Worm (Caenorhabditis elegans) whole organism, young adult: ENCODE results near the gene F10C5.3.
A peak's percentile ranks its signal among the peaks of the same experiment; 100 is the strongest.

ENCODE experiments used
- B0019.2 ChIP-seq: fragments of 200-800 bp; sonication (Bioruptor generic); conservative IDR thresholded peaks from 2 replicates; pipeline ENCODE4 v1.3.6; 2022; ENCODE audit warnings: missing genetic modification reagents, missing genetic modification characterization, missing compliant biosample characterization
- B0261.1 ChIP-seq: sonication (generic microtip); optimal IDR thresholded peaks from 2 replicates; lab custom pipeline; 2016; ENCODE audit warnings: mild to moderate bottlenecking, missing genetic modification characterization, moderate library complexity, missing compliant biosample characterization
- F10E7.11 ChIP-seq: sonication (generic microtip); optimal IDR thresholded peaks from 2 replicates; lab custom pipeline; 2017; ENCODE audit warnings: mild to moderate bottlenecking, missing genetic modification characterization, moderate library complexity, missing compliant biosample characterization
- F57A8.1 ChIP-seq: fragments of 200-800 bp; sonication (Bioruptor generic); optimal IDR thresholded peaks from 2 replicates; lab custom pipeline; 2018; ENCODE audit warnings: mild to moderate bottlenecking, missing genetic modification characterization, moderate library complexity, missing compliant biosample characterization
- K12H6.12 ChIP-seq: fragments of 200-800 bp; sonication (Bioruptor generic); optimal IDR thresholded peaks from 2 replicates; lab custom pipeline; 2018; ENCODE audit warnings: mild to moderate bottlenecking, missing genetic modification characterization, missing compliant biosample characterization
- Y56A3A.18 ChIP-seq: fragments of 200-800 bp; sonication (Bioruptor generic); IDR thresholded peaks from 2 replicates; pipeline ENCODE4 v1.3.6; 2022; ENCODE audit warnings: missing genetic modification reagents, missing genetic modification characterization, missing compliant biosample characterization
- Y67H2A.10 ChIP-seq: fragments of 200-800 bp; sonication (Bioruptor generic); conservative IDR thresholded peaks from 2 replicates; pipeline ENCODE4 v1.3.6; 2022; ENCODE audit warnings: missing genetic modification reagents, missing genetic modification characterization, missing compliant biosample characterization
- Y95B8A.8 ChIP-seq: fragments of 200-800 bp; sonication (Bioruptor generic); IDR thresholded peaks from 2 replicates; pipeline ENCODE4 v1.3.6; 2022; ENCODE audit warnings: missing genetic modification reagents, missing genetic modification characterization, missing compliant biosample characterization
- cebp-1 ChIP-seq, 2 experiments: fragments of 200-800 bp in 1 of 2; sonication (Bioruptor generic) in 1 of 2; sonication (generic microtip) in 1 of 2; IDR thresholded peaks in 1 of 2; optimal IDR thresholded peaks in 1 of 2; 2 replicates each; pipeline versions ENCODE4 v1.3.6 to Lab custom; 2017 to 2022; ENCODE audit warnings: missing compliant biosample characterization in 2 of 2, missing genetic modification characterization in 2 of 2, mild to moderate bottlenecking in 1 of 2, missing genetic modification reagents in 1 of 2, moderate library complexity in 1 of 2
- ceh-58 ChIP-seq: fragments of 200-800 bp; sonication (Bioruptor generic); IDR thresholded peaks from 2 replicates; pipeline ENCODE4 v1.3.6; 2022; ENCODE audit warnings: missing genetic modification characterization, missing compliant biosample characterization
- dox-1 ChIP-seq: fragments of 200-800 bp; sonication (Bioruptor generic); IDR thresholded peaks from 2 replicates; pipeline ENCODE4 v1.3.6; 2022; ENCODE audit warnings: missing genetic modification reagents, missing genetic modification characterization, missing compliant biosample characterization
- dpff-1 ChIP-seq: sonication (generic microtip); optimal IDR thresholded peaks from 2 replicates; lab custom pipeline; 2017; ENCODE audit warnings: mild to moderate bottlenecking, missing genetic modification characterization, missing compliant biosample characterization
- efl-1 ChIP-seq: fragments of 150-350 bp; optimal IDR thresholded peaks from 2 replicates; lab custom pipeline; 2014; ENCODE audit warnings: missing biosample characterization, missing genetic modification reagents, missing genetic modification characterization
- hlh-12 ChIP-seq: sonication (generic microtip); optimal IDR thresholded peaks from 2 replicates; lab custom pipeline; 2016; ENCODE audit warnings: missing genetic modification characterization, missing compliant biosample characterization
- hlh-26 ChIP-seq: fragments of 200-800 bp; sonication (Bioruptor generic); conservative IDR thresholded peaks from 2 replicates; pipeline ENCODE4 v1.3.6; 2022; ENCODE audit warnings: missing genetic modification reagents, missing genetic modification characterization, missing compliant biosample characterization
- hrde-1 ChIP-seq: sonication (generic microtip); optimal IDR thresholded peaks from 2 replicates; lab custom pipeline; 2016; ENCODE audit warnings: missing genetic modification characterization, mild to moderate bottlenecking, missing compliant biosample characterization, moderate library complexity, missing genotype, missing genetic modification reagents, borderline replicate concordance
- let-607 ChIP-seq, 2 experiments: fragments of 200-800 bp in 1 of 2; sonication (Bioruptor generic) in 1 of 2; sonication (generic microtip) in 1 of 2; optimal IDR thresholded peaks; 2 replicates each; lab custom pipeline; 2016 to 2018; ENCODE audit warnings: mild to moderate bottlenecking in 2 of 2, missing compliant biosample characterization in 2 of 2, missing genetic modification characterization in 2 of 2, moderate library complexity in 2 of 2, missing genotype in 1 of 2
- lin-54 ChIP-seq: fragments of 200-800 bp; sonication (Bioruptor generic); optimal IDR thresholded peaks from 2 replicates; lab custom pipeline; 2018; ENCODE audit warnings: mild to moderate bottlenecking, missing genetic modification characterization, missing compliant biosample characterization
- lir-1 ChIP-seq: fragments of 200-800 bp; sonication (Bioruptor generic); conservative IDR thresholded peaks from 2 replicates; pipeline ENCODE4 v1.3.6; 2022; ENCODE audit warnings: missing genetic modification reagents, missing genetic modification characterization, missing compliant biosample characterization
- lsy-27 ChIP-seq: sonication (generic microtip); optimal IDR thresholded peaks from 2 replicates; lab custom pipeline; 2017; ENCODE audit warnings: missing genetic modification characterization, mild to moderate bottlenecking, missing compliant biosample characterization, antibody characterized with exemption, missing genotype, borderline replicate concordance; ENCODE audit not compliant: insufficient read depth
- madf-3 ChIP-seq: fragments of 200-800 bp; sonication (Bioruptor generic); IDR thresholded peaks from 2 replicates; pipeline ENCODE4 v1.3.6; 2022; ENCODE audit warnings: missing genetic modification reagents, missing genetic modification characterization, missing compliant biosample characterization
- madf-6 ChIP-seq: fragments of 200-800 bp; sonication (Bioruptor generic); IDR thresholded peaks from 2 replicates; pipeline ENCODE4 v1.3.6; 2022; ENCODE audit warnings: missing genetic modification reagents, missing genetic modification characterization, missing compliant biosample characterization
- nfya-1 ChIP-seq: sonication (generic microtip); optimal IDR thresholded peaks from 2 replicates; lab custom pipeline; 2017; ENCODE audit warnings: antibody characterized with exemption, missing compliant biosample characterization, missing genetic modification characterization, borderline replicate concordance; ENCODE audit not compliant: insufficient read depth
- nfya-2 ChIP-seq: fragments of 200-800 bp; sonication (Bioruptor generic); IDR thresholded peaks from 2 replicates; pipeline ENCODE4 v1.3.6; 2022; ENCODE audit warnings: missing genetic modification reagents, missing genetic modification characterization, missing compliant biosample characterization
- pbrm-1 ChIP-seq: fragments of 200-800 bp; sonication (Bioruptor generic); IDR thresholded peaks from 2 replicates; pipeline ENCODE4 v1.3.6; 2022; ENCODE audit warnings: missing genetic modification reagents, missing genetic modification characterization, missing compliant biosample characterization
- pha-4 ChIP-seq: fragments of 150-350 bp; sonication (generic microtip); optimal IDR thresholded peaks from 2 replicates; lab custom pipeline; 2014; ENCODE audit warnings: missing biosample characterization, missing genetic modification reagents, missing genetic modification characterization
- snpc-1.1 ChIP-seq: sonication (generic microtip); optimal IDR thresholded peaks from 2 replicates; lab custom pipeline; 2017; ENCODE audit warnings: missing genetic modification characterization, mild to moderate bottlenecking, missing compliant biosample characterization, antibody characterized with exemption, moderate library complexity, missing genotype, missing genetic modification reagents; ENCODE audit not compliant: insufficient read depth
- snpc-3.4 ChIP-seq: sonication (generic microtip); optimal IDR thresholded peaks from 2 replicates; lab custom pipeline; 2017; ENCODE audit warnings: missing genetic modification characterization, mild to moderate bottlenecking, missing compliant biosample characterization, antibody characterized with exemption, moderate library complexity, missing genotype, missing genetic modification reagents
- tbp1 ChIP-seq: fragments of 200-800 bp; sonication (Bioruptor generic); optimal IDR thresholded peaks from 2 replicates; lab custom pipeline; 2018; ENCODE audit warnings: mild to moderate bottlenecking, missing genetic modification characterization, missing compliant biosample characterization
- tbx-9 ChIP-seq: sonication (generic microtip); optimal IDR thresholded peaks from 2 replicates; lab custom pipeline; 2016; ENCODE audit warnings: borderline replicate concordance, missing genetic modification characterization, inconsistent platforms, missing compliant biosample characterization
- tlf-1 ChIP-seq: fragments of 200-800 bp; sonication (Bioruptor generic); optimal IDR thresholded peaks from 2 replicates; lab custom pipeline; 2018; ENCODE audit warnings: mild to moderate bottlenecking, missing genetic modification characterization, missing compliant biosample characterization
- unc-130 ChIP-seq: sonication (generic microtip); optimal IDR thresholded peaks from 2 replicates; lab custom pipeline; 2016; ENCODE audit warnings: missing genetic modification reagents, missing genetic modification characterization, missing compliant biosample characterization
- zfh-2 ChIP-seq: fragments of 200-800 bp; sonication (Bioruptor generic); conservative IDR thresholded peaks from 2 replicates; pipeline ENCODE4 v1.3.6; 2022; ENCODE audit warnings: missing genetic modification reagents, missing genetic modification characterization, missing compliant biosample characterization
- ztf-26 ChIP-seq: sonication (generic microtip); optimal IDR thresholded peaks from 2 replicates; lab custom pipeline; 2017; ENCODE audit warnings: missing genetic modification characterization, missing compliant biosample characterization
- ztf-3 ChIP-seq: fragments of 200-800 bp; sonication (Bioruptor generic); optimal IDR thresholded peaks from 2 replicates; lab custom pipeline; 2018; ENCODE audit warnings: mild to moderate bottlenecking, missing genetic modification characterization, missing compliant biosample characterization

The F10C5.3 gene

DNA sequence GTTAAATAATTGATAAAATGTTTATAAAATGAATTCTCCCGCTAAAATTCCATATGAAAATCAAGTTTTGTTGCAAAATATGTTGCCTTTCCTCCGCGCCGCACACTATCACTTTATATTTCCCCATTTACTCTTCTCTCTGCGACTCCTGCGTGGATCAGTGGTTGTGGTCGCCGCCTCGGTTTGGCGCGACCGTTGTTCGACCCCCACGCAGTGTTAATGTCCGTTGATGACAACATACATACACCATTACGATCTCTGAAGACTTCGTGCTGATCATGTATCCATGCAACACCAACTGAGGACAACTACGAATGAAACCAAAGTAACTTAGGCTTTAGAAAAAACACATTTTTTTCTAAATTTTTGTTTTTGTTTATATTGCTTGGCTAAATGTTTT is 18.9 kb downstream of the F10C5.3 start (continued):
- peak; percentile 30; the same call in 1 of the 2 replicates for TF ChIP-seq B0019.2 (GFP tag; lab: Robert Waterston, UW)
- TF ChIP-seq Y67H2A.10: no peak
- peak; percentile 89 for TF ChIP-seq unc-130 (GFP tag; lab: Kevin White, UChicago)
- TF ChIP-seq snpc-1.1 (tag; lab: Kevin White, UChicago): peak; percentile 62
- TF ChIP-seq K12H6.12: peak; percentile 87
- TF ChIP-seq hlh-26 (GFP tag; lab: Robert Waterston, UW): no peak
- TF ChIP-seq nfya-1: no peak
- peak; percentile 77 for TF ChIP-seq F57A8.1 (GFP tag; lab: Kevin White, UChicago)
- peak; percentile 82 for TF ChIP-seq hlh-12
- TF ChIP-seq, all 124 proteins: peak for 103

DNA sequence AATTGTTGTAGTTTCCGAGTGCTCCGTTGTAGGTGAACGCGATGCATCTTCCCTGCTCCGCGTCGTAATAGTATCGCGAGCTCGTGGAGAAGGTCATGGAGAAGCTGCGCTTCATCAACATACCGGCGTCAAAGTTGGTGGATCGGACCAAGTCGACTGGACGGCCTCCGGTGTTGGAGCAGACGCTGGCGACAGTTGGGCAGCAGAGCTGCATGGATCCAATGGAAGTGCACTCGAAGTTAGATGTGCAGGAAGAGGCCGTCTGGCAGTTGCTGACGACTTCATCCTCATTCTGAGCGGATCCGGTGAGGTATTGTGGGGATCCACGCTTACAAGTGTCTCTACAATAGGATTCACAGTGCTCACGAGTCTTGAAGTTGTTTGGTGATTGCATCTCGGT is 25.4 kb downstream of the F10C5.3 start:
- no peak for TF ChIP-seq tbx-9 (tag; lab: Kevin White, UChicago)
- peak; percentile 62 for TF ChIP-seq zfh-2
- no peak for TF ChIP-seq F10E7.11 (tag; lab: Kevin White, UChicago)
- TF ChIP-seq let-607 (tag; optimal IDR thresholded peaks at IDR 0.05; lab: Kevin White, UChicago): no peak
- TF ChIP-seq Y95B8A.8 (GFP tag; lab: Robert Waterston, UW): no peak
- no peak for TF ChIP-seq B0261.1
- TF ChIP-seq hrde-1 (tag; lab: Kevin White, UChicago): no peak
- TF ChIP-seq cebp-1 (GFP tag; IDR thresholded peaks at IDR 0.05; lab: Robert Waterston, UW): no peak
- TF ChIP-seq cebp-1 (tag; optimal IDR thresholded peaks at IDR 0.05; lab: Kevin White, UChicago): no peak
- no peak for TF ChIP-seq efl-1 (GFP tag; lab: Kevin White, UChicago)
- no peak for TF ChIP-seq lin-54 (GFP tag; lab: Kevin White, UChicago)
- no peak for TF ChIP-seq lsy-27 (tag; lab: Kevin White, UChicago)
- 0 out of 2 replicates have a peak, but pooled peaks have one; percentile 36 for TF ChIP-seq madf-3
- no peak for TF ChIP-seq snpc-3.4
- no peak for TF ChIP-seq F57A8.1 (GFP tag; lab: Kevin White, UChicago)
- no peak for TF ChIP-seq dpff-1 (tag; lab: Kevin White, UChicago)
- no peak for TF ChIP-seq pbrm-1 (GFP tag; lab: Robert Waterston, UW)
- TF ChIP-seq madf-6 (GFP tag; lab: Robert Waterston, UW): no peak
- no peak for TF ChIP-seq dox-1 (GFP tag; lab: Robert Waterston, UW)

DNA sequence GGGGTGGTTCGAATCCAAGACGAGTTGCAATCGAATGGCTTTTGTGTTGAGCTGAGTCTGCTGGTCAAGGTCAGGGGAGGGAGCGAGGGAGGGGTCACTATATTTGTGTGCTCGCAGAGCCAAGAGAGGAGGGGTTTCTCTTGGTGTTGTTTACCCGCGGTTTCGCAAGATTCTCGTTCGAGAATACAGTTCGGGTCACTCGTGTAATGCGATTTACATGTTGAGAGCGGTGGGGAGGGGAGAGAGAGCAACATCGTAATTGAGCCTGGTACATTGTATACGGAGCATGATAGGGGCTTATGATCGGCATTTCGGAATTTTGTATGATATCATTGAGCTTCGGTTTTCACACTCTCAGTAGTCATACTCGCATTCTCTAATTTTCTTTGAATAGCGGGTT is 28.4 kb downstream of the F10C5.3 start, which contains the start of gene F30H5.3:
TSS of gene F30H5.3 (minus strand) at position 101 of the 400 bp plus-strand sequence.
- no peak for TF ChIP-seq lir-1
- TF ChIP-seq nfya-2 (GFP tag; lab: Robert Waterston, UW): no peak
- TF ChIP-seq tbp1 (GFP tag; lab: Kevin White, UChicago): no peak
- TF ChIP-seq ceh-58 (GFP tag; lab: Robert Waterston, UW): 0 out of 2 replicates have a peak, but pooled peaks have one; percentile 40
- TF ChIP-seq ztf-3 (GFP tag; lab: Kevin White, UChicago): no peak
- 0 out of 2 replicates have a peak, but pooled peaks have one; percentile 24 for TF ChIP-seq zfh-2
- no peak for TF ChIP-seq tlf-1 (GFP tag; lab: Kevin White, UChicago)
- TF ChIP-seq hlh-12: no peak
- no peak for TF ChIP-seq Y56A3A.18 (GFP tag; lab: Robert Waterston, UW)
- no peak for TF ChIP-seq ztf-26 (tag; lab: Kevin White, UChicago)
- no peak for TF ChIP-seq pha-4 (tag; lab: Kevin White, UChicago)
